Fruit fly (Drosophila melanogaster) whole organism, prepupa: ENCODE results near the gene PolA2.

Source experiments
- Blimp-1 ChIP-seq: fragments of 200-800 bp; sonication (Bioruptor generic); optimal IDR thresholded peaks from 3 replicates; lab custom pipeline; 2017; ENCODE audit warnings: missing biosample characterization, missing genetic modification characterization, mild to moderate bottlenecking, moderate library complexity, missing genetic modification reagents
- CG10631 ChIP-seq: fragments of 200-800 bp; sonication (Bioruptor generic); optimal IDR thresholded peaks from 2 replicates; lab custom pipeline; 2016; ENCODE audit warnings: missing biosample characterization, missing genetic modification characterization
- CG10669 ChIP-seq: fragments of 200-800 bp; sonication (Bioruptor generic); optimal IDR thresholded peaks from 3 replicates; lab custom pipeline; 2018; ENCODE audit warnings: missing biosample characterization, mild to moderate bottlenecking, missing genetic modification characterization, moderate library complexity
- CG11294 ChIP-seq: fragments of 200-800 bp; sonication (Bioruptor generic); IDR thresholded peaks from 2 replicates; pipeline ENCODE4 v1.3.6; 2022; ENCODE audit warnings: missing biosample characterization, missing genetic modification characterization
- CG11902 ChIP-seq: fragments of 200-800 bp; sonication (Bioruptor generic); optimal IDR thresholded peaks from 3 replicates; lab custom pipeline; 2016; ENCODE audit warnings: missing biosample characterization, missing genetic modification characterization
- CG15336 ChIP-seq: fragments of 200-800 bp; sonication (Bioruptor generic); IDR thresholded peaks from 2 replicates; pipeline ENCODE4 v1.3.6; 2022; ENCODE audit warnings: missing biosample characterization, missing genetic modification characterization
- CG1621 ChIP-seq: fragments of 200-800 bp; sonication (Bioruptor generic); optimal IDR thresholded peaks from 3 replicates; lab custom pipeline; 2018; ENCODE audit warnings: missing biosample characterization, mild to moderate bottlenecking, missing genetic modification characterization
- CG16779 ChIP-seq: fragments of 200-800 bp; sonication (Bioruptor generic); optimal IDR thresholded peaks from 3 replicates; lab custom pipeline; 2017; ENCODE audit warnings: missing biosample characterization, mild to moderate bottlenecking, missing genetic modification characterization
- CG3032 ChIP-seq: fragments of 200-800 bp; optimal IDR thresholded peaks from 2 replicates; lab custom pipeline; 2019; ENCODE audit warnings: missing biosample characterization, mild to moderate bottlenecking, missing genetic modification characterization, moderate library complexity
- CG31627 ChIP-seq: fragments of 200-800 bp; sonication (Bioruptor generic); optimal IDR thresholded peaks from 3 replicates; lab custom pipeline; 2016; ENCODE audit warnings: missing biosample characterization, missing genetic modification characterization
- CG32006 ChIP-seq: fragments of 200-800 bp; sonication (Bioruptor generic); optimal IDR thresholded peaks from 3 replicates; lab custom pipeline; 2017; ENCODE audit warnings: missing biosample characterization, mild to moderate bottlenecking, missing genetic modification characterization
- CG34406 ChIP-seq: fragments of 200-800 bp; sonication (Bioruptor generic); optimal IDR thresholded peaks from 3 replicates; lab custom pipeline; 2016; ENCODE audit warnings: missing biosample characterization, missing genetic modification characterization
- CG3919 ChIP-seq: fragments of 200-800 bp; sonication (Bioruptor generic); optimal IDR thresholded peaks from 3 replicates; lab custom pipeline; 2016; ENCODE audit warnings: missing biosample characterization, missing genetic modification characterization
- CG4318 ChIP-seq: fragments of 200-800 bp; sonication (Bioruptor generic); optimal IDR thresholded peaks from 3 replicates; lab custom pipeline; 2017; ENCODE audit warnings: missing biosample characterization, mild to moderate bottlenecking, missing genetic modification characterization
- CG6163 ChIP-seq: fragments of 200-800 bp; sonication (Bioruptor generic); IDR thresholded peaks from 3 replicates; pipeline ENCODE4 v1.3.6; 2022; ENCODE audit warnings: missing biosample characterization, missing genetic modification characterization
- CG6792 ChIP-seq: fragments of 200-800 bp; sonication (Bioruptor generic); optimal IDR thresholded peaks from 3 replicates; lab custom pipeline; 2016; ENCODE audit warnings: missing biosample characterization, missing genetic modification characterization
- CG6854 ChIP-seq: fragments of 200-800 bp; sonication (Bioruptor generic); optimal IDR thresholded peaks from 2 replicates; lab custom pipeline; 2017; ENCODE audit warnings: missing biosample characterization, mild to moderate bottlenecking, missing genetic modification characterization
- CG7368 ChIP-seq: fragments of 200-800 bp; sonication (Bioruptor generic); optimal IDR thresholded peaks from 3 replicates; lab custom pipeline; 2016; ENCODE audit warnings: missing biosample characterization, missing genetic modification characterization
- CG8119 ChIP-seq: fragments of 200-800 bp; sonication (Bioruptor generic); IDR thresholded peaks from 3 replicates; pipeline ENCODE4 v1.3.6; 2022; ENCODE audit warnings: missing biosample characterization, missing genetic modification characterization
- CG8319 ChIP-seq: fragments of 200-800 bp; sonication (Bioruptor generic); optimal IDR thresholded peaks from 3 replicates; lab custom pipeline; 2016; ENCODE audit warnings: missing biosample characterization, missing genetic modification characterization
- CG9139 ChIP-seq: fragments of 200-800 bp; sonication (Bioruptor generic); optimal IDR thresholded peaks from 3 replicates; lab custom pipeline; 2017; ENCODE audit warnings: missing biosample characterization, mild to moderate bottlenecking, missing genetic modification characterization
- Eip75B ChIP-seq: fragments of 200-800 bp; sonication (Bioruptor generic); optimal IDR thresholded peaks from 3 replicates; lab custom pipeline; 2016; ENCODE audit warnings: missing biosample characterization, missing genetic modification characterization
- Eip78C ChIP-seq: fragments of 200-800 bp; sonication (Bioruptor generic); peaks from one replicate; lab custom pipeline; 2016; ENCODE audit warnings: missing biosample characterization, missing genetic modification characterization
- Ets96B ChIP-seq: fragments of 200-800 bp; optimal IDR thresholded peaks from 2 replicates; lab custom pipeline; 2019; ENCODE audit warnings: missing biosample characterization, mild to moderate bottlenecking, missing genetic modification characterization, moderate library complexity
- Gug ChIP-seq: fragments of 200-800 bp; sonication (Bioruptor generic); IDR thresholded peaks from 2 replicates; pipeline ENCODE4 v1.3.6; 2022; ENCODE audit warnings: missing biosample characterization, missing genetic modification characterization
- Hr38 ChIP-seq: sonication (Bioruptor generic); optimal IDR thresholded peaks from 2 replicates; lab custom pipeline; 2016; ENCODE audit warnings: missing biosample characterization, missing genetic modification characterization
- Hr39 ChIP-seq: fragments of 200-800 bp; sonication (Bioruptor generic); optimal IDR thresholded peaks from 2 replicates; lab custom pipeline; 2016; ENCODE audit warnings: missing biosample characterization, missing genetic modification characterization
- Met ChIP-seq: fragments of 200-800 bp; sonication (Bioruptor generic); optimal IDR thresholded peaks from 3 replicates; lab custom pipeline; 2016; ENCODE audit warnings: missing biosample characterization, missing genetic modification characterization
- OdsH ChIP-seq: fragments of 200-800 bp; sonication (Bioruptor generic); optimal IDR thresholded peaks from 3 replicates; lab custom pipeline; 2016; ENCODE audit warnings: missing biosample characterization, missing genetic modification characterization
- Smox ChIP-seq: fragments of 200-800 bp; sonication (Bioruptor generic); optimal IDR thresholded peaks from 3 replicates; lab custom pipeline; 2016; ENCODE audit warnings: missing biosample characterization, missing genetic modification characterization
- Sox102F ChIP-seq: fragments of 200-800 bp; sonication (Bioruptor generic); optimal IDR thresholded peaks from 2 replicates; lab custom pipeline; 2016; ENCODE audit warnings: missing biosample characterization, mild to moderate bottlenecking, missing genetic modification characterization
- acj6 ChIP-seq: fragments of 200-800 bp; sonication (Bioruptor generic); optimal IDR thresholded peaks from 3 replicates; lab custom pipeline; 2016; ENCODE audit warnings: missing biosample characterization, missing genetic modification characterization
- cyc ChIP-seq: fragments of 200-800 bp; sonication (Bioruptor generic); optimal IDR thresholded peaks from 3 replicates; lab custom pipeline; 2016; ENCODE audit warnings: missing biosample characterization, missing genetic modification characterization
- dsx ChIP-seq: fragments of 200-800 bp; optimal IDR thresholded peaks from 3 replicates; lab custom pipeline; 2019; ENCODE audit warnings: missing biosample characterization, mild to moderate bottlenecking, missing genetic modification characterization, moderate library complexity; ENCODE audit not compliant: poor library complexity, severe bottlenecking
- eg ChIP-seq: fragments of 200-800 bp; sonication (Bioruptor generic); IDR thresholded peaks from 3 replicates; pipeline ENCODE4 v1.3.6; 2022; ENCODE audit warnings: missing biosample characterization, missing genetic modification characterization
- fd59A ChIP-seq: fragments of 200-800 bp; sonication (Bioruptor generic); optimal IDR thresholded peaks from 2 replicates; lab custom pipeline; 2017; ENCODE audit warnings: missing biosample characterization, mild to moderate bottlenecking, missing genetic modification characterization, missing genetic modification reagents
- fd85E ChIP-seq: fragments of 200-800 bp; sonication (Bioruptor generic); optimal IDR thresholded peaks from 3 replicates; lab custom pipeline; 2016; ENCODE audit warnings: missing biosample characterization, missing genetic modification characterization
- lz ChIP-seq: fragments of 200-800 bp; sonication (Bioruptor generic); optimal IDR thresholded peaks from 3 replicates; lab custom pipeline; 2016; ENCODE audit warnings: missing biosample characterization, missing genetic modification characterization
- net ChIP-seq: fragments of 200-800 bp; sonication (Bioruptor generic); optimal IDR thresholded peaks from 3 replicates; lab custom pipeline; 2016; ENCODE audit warnings: missing biosample characterization, missing genetic modification characterization
- pdm3 ChIP-seq: fragments of 200-800 bp; sonication (Bioruptor generic); optimal IDR thresholded peaks from 3 replicates; lab custom pipeline; 2016; ENCODE audit warnings: missing biosample characterization, missing genetic modification characterization
- salr ChIP-seq, 2 experiments: fragments of 200-800 bp; sonication (Bioruptor generic); optimal IDR thresholded peaks; 3 replicates each; lab custom pipeline; 2016 to 2018; ENCODE audit warnings: missing biosample characterization in 2 of 2, missing genetic modification characterization in 2 of 2, mild to moderate bottlenecking in 1 of 2
- spab ChIP-seq: fragments of 200-800 bp; sonication (Bioruptor generic); optimal IDR thresholded peaks from 2 replicates; lab custom pipeline; 2017; ENCODE audit warnings: missing biosample characterization, mild to moderate bottlenecking, missing genetic modification characterization, missing genetic modification reagents
- ss ChIP-seq, 2 experiments: fragments of 200-800 bp; sonication (Bioruptor generic); optimal IDR thresholded peaks; 2 replicates in 1 of 2; 3 replicates in 1 of 2; lab custom pipeline; 2017 to 2018; ENCODE audit warnings: mild to moderate bottlenecking in 2 of 2, missing biosample characterization in 2 of 2, missing genetic modification characterization in 2 of 2, moderate library complexity in 1 of 2
- svp ChIP-seq: fragments of 200-800 bp; sonication (Bioruptor generic); peaks from one replicate; lab custom pipeline; 2016; ENCODE audit warnings: missing biosample characterization, missing genetic modification characterization
- topi ChIP-seq: fragments of 200-800 bp; sonication (Bioruptor generic); optimal IDR thresholded peaks from 3 replicates; lab custom pipeline; 2016; ENCODE audit warnings: missing biosample characterization, missing genetic modification characterization
- vri ChIP-seq: fragments of 200-800 bp; sonication (Bioruptor generic); optimal IDR thresholded peaks from 3 replicates; lab custom pipeline; 2016; ENCODE audit warnings: missing biosample characterization, mild to moderate bottlenecking, missing genetic modification characterization

The PolA2 gene

dm6 chr3R:27273118-27274062 lies 34.4 kb downstream of the PolA2 start, which contains the start of gene CG5934 (continued):
- TF ChIP-seq dsx (GFP tag; lab: Kevin White, UChicago) (no peak), net (GFP tag; lab: Kevin White, UChicago) (peak; percentile 19), Eip78C (peak; percentile 61), CG1621 (tag; lab: Kevin White, UChicago) (no peak), ss (GFP tag; optimal IDR thresholded peaks at IDR 0.05; lab: Kevin White, UChicago) (peak in 1 of 2 experiments; percentile 44), CG8319 (GFP tag; lab: Kevin White, UChicago) (no peak), CG10669 (peak; percentile 1), acj6 (GFP tag; lab: Kevin White, UChicago) (peak; percentile 11), lz (GFP tag; lab: Kevin White, UChicago) (peak; percentile 35), svp (GFP tag; lab: Kevin White, UChicago) (peak; percentile 50), CG3919 (peak; percentile 46), Ets96B (tag; lab: Kevin White, UChicago) (no peak), Blimp-1 (GFP tag; lab: Kevin White, UChicago) (no peak), vri (GFP tag; lab: Kevin White, UChicago) (peak; percentile 56), CG3032 (peak; percentile 2), CG6792 (GFP tag; lab: Kevin White, UChicago) (peak; percentile 26)

- TF ChIP-seq svp (GFP tag; lab: Kevin White, UChicago), result peak; percentile 59
- no peak for TF ChIP-seq cyc (GFP tag; lab: Kevin White, UChicago)
- TF ChIP-seq fd85E (GFP tag; lab: Kevin White, UChicago), result no peak
- no peak for TF ChIP-seq CG4318 (GFP tag; lab: Kevin White, UChicago)
- peak; percentile 23 to 69 for TF ChIP-seq ss (GFP tag; optimal IDR thresholded peaks at IDR 0.05; lab: Kevin White, UChicago)
- TF ChIP-seq CG31627 (GFP tag; lab: Kevin White, UChicago), result peak; percentile 10
- peak; percentile 22 for TF ChIP-seq CG11902 (GFP tag; lab: Kevin White, UChicago)
- TF ChIP-seq CG32006 (GFP tag; lab: Kevin White, UChicago), result peak; percentile 17
- no peak for TF ChIP-seq CG15336 (GFP tag; lab: Robert Waterston, UW)
- no peak for TF ChIP-seq Gug
- TF ChIP-seq CG10631 (GFP tag; lab: Kevin White, UChicago), result peak; percentile 39
- TF ChIP-seq eg (GFP tag; lab: Robert Waterston, UW), result peak; percentile 64
- no peak for TF ChIP-seq fd59A (GFP tag; lab: Kevin White, UChicago)
- no peak for TF ChIP-seq CG8119
- TF ChIP-seq CG16779 (tag; lab: Kevin White, UChicago), result peak; percentile 31
- TF ChIP-seq spab, result no peak
- TF ChIP-seq Sox102F (GFP tag; lab: Kevin White, UChicago), result peak; percentile 5
- no peak for TF ChIP-seq CG11294 (GFP tag; lab: Robert Waterston, UW)
- peak; percentile 34 for TF ChIP-seq Met (GFP tag; lab: Kevin White, UChicago)
- TF ChIP-seq CG34406, result peak; percentile 32
- TF ChIP-seq pdm3 (GFP tag; lab: Kevin White, UChicago), result no peak
- TF ChIP-seq CG3032, result peak; percentile 21
- peak; percentile 47 for TF ChIP-seq OdsH
- TF ChIP-seq Eip75B (GFP tag; lab: Kevin White, UChicago), result peak; percentile 12
- no peak for TF ChIP-seq Hr38 (GFP tag; lab: Kevin White, UChicago)
- no peak for TF ChIP-seq Smox
- peak; percentile 22 for TF ChIP-seq topi (GFP tag; lab: Kevin White, UChicago)
- peak; percentile 16 for TF ChIP-seq Hr39 (GFP tag; lab: Kevin White, UChicago)
- TF ChIP-seq salr (GFP tag; optimal IDR thresholded peaks at IDR 0.05; lab: Kevin White, UChicago), result peak in 1 of 2 experiments; percentile 9
- peak; percentile 39 for TF ChIP-seq CG9139 (GFP tag; lab: Kevin White, UChicago)
- peak; percentile 9 for TF ChIP-seq CG7368 (GFP tag; lab: Kevin White, UChicago)
- TF ChIP-seq CG6163, result peak; percentile 67
- peak; percentile 30 for TF ChIP-seq CG6854 (GFP tag; lab: Kevin White, UChicago)
These were observed 35.8 kb downstream of the PolA2 start, which contains the start of gene CG5938 for dm6 chr3R:27274533-27275447. Gene CG5938 (plus strand): TSS chr3R:27274794.
